Worm (Caenorhabditis elegans) whole organism, mixed stage, embryonic: ENCODE results near the gene Y54F10AL.1.

Experiments used
- ceh-83 ChIP-seq: fragments of 200-800 bp; sonication (Bioruptor generic); optimal IDR thresholded peaks from 2 replicates; lab custom pipeline; 2018; ENCODE audit warnings: mild to moderate bottlenecking, missing genetic modification characterization, missing compliant biosample characterization
- elt-1 ChIP-seq: sonication (generic microtip); optimal IDR thresholded peaks from 2 replicates; lab custom pipeline; 2017; ENCODE audit warnings: missing genetic modification characterization, mild to moderate bottlenecking, missing compliant biosample characterization, antibody characterized with exemption, moderate library complexity, borderline replicate concordance; ENCODE audit not compliant: insufficient read depth
- elt-3 ChIP-seq: fragments of 150-350 bp; optimal IDR thresholded peaks from 2 replicates; lab custom pipeline; 2014; ENCODE audit warnings: missing biosample characterization, missing genetic modification characterization
- lsy-2 ChIP-seq: fragments of 150-350 bp; optimal IDR thresholded peaks from 2 replicates; lab custom pipeline; 2014; ENCODE audit warnings: missing biosample characterization, missing genetic modification characterization
- nhr-237 ChIP-seq: fragments of 150-350 bp; optimal IDR thresholded peaks from 2 replicates; lab custom pipeline; 2014; ENCODE audit warnings: missing biosample characterization, missing genetic modification characterization
- nhr-28 ChIP-seq: fragments of 150-350 bp; optimal IDR thresholded peaks from 2 replicates; lab custom pipeline; 2014; ENCODE audit warnings: missing biosample characterization, missing genetic modification characterization
- nhr-76 ChIP-seq: sonication (generic microtip); optimal IDR thresholded peaks from 2 replicates; lab custom pipeline; 2017; ENCODE audit warnings: missing biosample characterization, missing genetic modification characterization
- snpc-4 ChIP-seq: fragments of 150-350 bp; optimal IDR thresholded peaks from 2 replicates; lab custom pipeline; 2014; ENCODE audit warnings: missing biosample characterization, missing genetic modification characterization
- unc-62 ChIP-seq: fragments of 150-350 bp; optimal IDR thresholded peaks from 2 replicates; lab custom pipeline; 2014; ENCODE audit warnings: missing biosample characterization, missing genetic modification reagents, missing genetic modification characterization
- ztf-11 ChIP-seq: fragments of 150-350 bp; optimal IDR thresholded peaks from 2 replicates; lab custom pipeline; 2014; ENCODE audit warnings: missing biosample characterization, missing genetic modification characterization

ce11 chrIII:2540520-2540919 lies 53.0 kb downstream of the Y54F10AL.1 start:
- TF ChIP-seq snpc-4 (tag; lab: Kevin White, UChicago) (no peak), elt-1 (tag; lab: Kevin White, UChicago) (no peak), unc-62 (no peak), lsy-2 (tag; lab: Kevin White, UChicago) (no peak), nhr-76 (tag; lab: Kevin White, UChicago) (no peak), nhr-28 (tag; lab: Kevin White, UChicago) (no peak), ztf-11 (tag; lab: Kevin White, UChicago) (no peak), ceh-83 (GFP tag; lab: Kevin White, UChicago) (no peak), nhr-237 (no peak), elt-3 (tag; lab: Kevin White, UChicago) (no peak)
